Worm (Caenorhabditis elegans) whole organism, L2 larva: ENCODE results near the gene F41B5.12.

Experiments used
- R02D3.7 ChIP-seq: fragments of 150-350 bp; optimal IDR thresholded peaks from 2 replicates; lab custom pipeline; 2014; ENCODE audit warnings: missing biosample characterization, missing genetic modification characterization
- ZK546.5 ChIP-seq: sonication (generic microtip); optimal IDR thresholded peaks from 2 replicates; lab custom pipeline; 2017; ENCODE audit warnings: missing biosample characterization, missing genetic modification characterization
- alr-1 ChIP-seq: fragments of 150-350 bp; optimal IDR thresholded peaks from 2 replicates; lab custom pipeline; 2014; ENCODE audit warnings: missing biosample characterization, missing genetic modification characterization
- ama-1 ChIP-seq: fragments of 150-350 bp; optimal IDR thresholded peaks from 2 replicates; lab custom pipeline; 2018; ENCODE audit warnings: inconsistent platforms
- ceh-16 ChIP-seq: fragments of 150-350 bp; optimal IDR thresholded peaks from 2 replicates; lab custom pipeline; 2014; ENCODE audit warnings: missing biosample characterization, missing genetic modification characterization
- ceh-82 ChIP-seq: fragments of 150-350 bp; optimal IDR thresholded peaks from 2 replicates; lab custom pipeline; 2014; ENCODE audit warnings: missing biosample characterization, missing genetic modification characterization
- crh-2 ChIP-seq: sonication (generic microtip); optimal IDR thresholded peaks from 2 replicates; lab custom pipeline; 2017; ENCODE audit warnings: missing biosample characterization, missing genetic modification characterization
- dmd-4 ChIP-seq: sonication (generic microtip); optimal IDR thresholded peaks from 2 replicates; lab custom pipeline; 2017; ENCODE audit warnings: missing biosample characterization, missing genetic modification characterization
- elt-3 ChIP-seq: sonication (generic microtip); optimal IDR thresholded peaks from 2 replicates; lab custom pipeline; 2017; ENCODE audit warnings: missing biosample characterization, missing genetic modification characterization
- fos-1 ChIP-seq: fragments of 150-350 bp; optimal IDR thresholded peaks from 2 replicates; lab custom pipeline; 2014; ENCODE audit warnings: missing biosample characterization, missing genetic modification characterization
- gmeb-1 ChIP-seq: fragments of 150-350 bp; optimal IDR thresholded peaks from 2 replicates; lab custom pipeline; 2014; ENCODE audit warnings: missing biosample characterization, missing genetic modification characterization
- lin-11 ChIP-seq: fragments of 150-350 bp; sonication (generic microtip); optimal IDR thresholded peaks from 2 replicates; lab custom pipeline; 2014; ENCODE audit warnings: missing biosample characterization, missing genetic modification characterization, inconsistent platforms, mixed read lengths
- lin-13 ChIP-seq: fragments of 150-350 bp; optimal IDR thresholded peaks from 2 replicates; lab custom pipeline; 2014; ENCODE audit warnings: missing biosample characterization, missing genetic modification reagents, missing genetic modification characterization
- lin-39 ChIP-seq: fragments of 150-350 bp; optimal IDR thresholded peaks from 2 replicates; lab custom pipeline; 2014; ENCODE audit warnings: missing biosample characterization, missing genetic modification reagents, missing genetic modification characterization
- lsy-2 ChIP-seq, 2 experiments: fragments of 150-350 bp in 1 of 2; sonication (generic microtip) in 1 of 2; optimal IDR thresholded peaks; 2 replicates each; lab custom pipeline; 2014 to 2017; ENCODE audit warnings: missing biosample characterization in 2 of 2, missing genetic modification characterization in 2 of 2
- mdl-1 ChIP-seq, 2 experiments: fragments of 150-350 bp in 1 of 2; sonication (generic microtip) in 1 of 2; optimal IDR thresholded peaks; 2 replicates each; lab custom pipeline; 2017; ENCODE audit warnings: missing biosample characterization in 2 of 2, missing genetic modification characterization in 2 of 2
- nhr-10 ChIP-seq: sonication (generic microtip); optimal IDR thresholded peaks from 2 replicates; lab custom pipeline; 2017; ENCODE audit warnings: missing biosample characterization, missing genetic modification characterization
- nhr-11 ChIP-seq: fragments of 150-350 bp; optimal IDR thresholded peaks from 2 replicates; lab custom pipeline; 2014; ENCODE audit warnings: missing biosample characterization, missing genetic modification characterization
- nhr-12 ChIP-seq: fragments of 150-350 bp; optimal IDR thresholded peaks from 2 replicates; lab custom pipeline; 2014; ENCODE audit warnings: missing biosample characterization, missing genetic modification characterization
- nhr-129 ChIP-seq: fragments of 150-350 bp; optimal IDR thresholded peaks from 2 replicates; lab custom pipeline; 2014; ENCODE audit warnings: missing biosample characterization, missing genetic modification characterization
- nhr-21 ChIP-seq: fragments of 150-350 bp; optimal IDR thresholded peaks from 2 replicates; lab custom pipeline; 2014; ENCODE audit warnings: missing biosample characterization, missing genetic modification characterization
- nhr-237 ChIP-seq: fragments of 150-350 bp; optimal IDR thresholded peaks from 2 replicates; lab custom pipeline; 2014; ENCODE audit warnings: missing biosample characterization, missing genetic modification characterization
- nhr-77 ChIP-seq: fragments of 150-350 bp; optimal IDR thresholded peaks from 2 replicates; lab custom pipeline; 2014; ENCODE audit warnings: missing biosample characterization, missing genetic modification characterization
- sma-3 ChIP-seq: sonication (generic microtip); optimal IDR thresholded peaks from 2 replicates; lab custom pipeline; 2016; ENCODE audit warnings: missing genetic modification reagents, missing genetic modification characterization, missing compliant biosample characterization
- sma-9 ChIP-seq, 2 experiments: fragments of 150-350 bp in 1 of 2; sonication (generic microtip) in 1 of 2; optimal IDR thresholded peaks; 2 replicates each; lab custom pipeline; 2014 to 2016; ENCODE audit warnings: missing genetic modification characterization in 2 of 2, mild to moderate bottlenecking in 1 of 2, missing biosample characterization in 1 of 2, missing compliant biosample characterization in 1 of 2, missing genetic modification reagents in 1 of 2, moderate library complexity in 1 of 2
- snpc-4 ChIP-seq: fragments of 150-350 bp; optimal IDR thresholded peaks from 2 replicates; lab custom pipeline; 2014; ENCODE audit warnings: missing biosample characterization, missing genetic modification characterization
- unc-39 ChIP-seq: fragments of 150-350 bp; optimal IDR thresholded peaks from 2 replicates; lab custom pipeline; 2014; ENCODE audit warnings: missing biosample characterization, missing genetic modification characterization
- unc-55 ChIP-seq: fragments of 150-350 bp; sonication (generic microtip); optimal IDR thresholded peaks from 3 replicates; lab custom pipeline; 2014; ENCODE audit warnings: missing biosample characterization, missing genetic modification reagents, missing genetic modification characterization
- zag-1 ChIP-seq: fragments of 150-350 bp; optimal IDR thresholded peaks from 2 replicates; lab custom pipeline; 2014; ENCODE audit warnings: missing biosample characterization, missing genetic modification characterization
- ztf-11 ChIP-seq: sonication (generic microtip); optimal IDR thresholded peaks from 2 replicates; lab custom pipeline; 2017; ENCODE audit warnings: missing biosample characterization, missing genetic modification characterization

The F41B5.12 gene

DNA sequence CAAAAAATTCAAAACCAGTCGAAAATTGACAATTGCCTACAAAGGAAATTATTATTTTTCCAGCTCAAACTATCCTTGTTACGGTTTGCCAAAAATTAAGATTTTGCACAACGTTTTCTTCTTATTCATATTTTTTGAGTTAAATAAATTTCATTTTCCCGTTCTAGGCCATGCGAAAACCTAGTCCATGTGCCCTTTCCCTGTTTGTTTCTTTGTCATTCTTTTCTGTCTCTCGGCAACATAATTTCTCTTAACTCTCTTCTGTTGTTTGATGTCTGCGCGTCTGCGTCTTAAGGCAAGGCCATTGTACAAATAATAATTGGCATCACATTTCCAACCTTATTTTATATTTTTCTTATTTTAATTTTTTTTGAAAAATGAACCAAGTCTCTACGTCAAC lies 20.7 kb downstream of the F41B5.12 start, which contains the start of gene nhr-228 (continued):
- TF ChIP-seq fos-1 (peak; percentile 74), elt-3 (tag; lab: Kevin White, UChicago) (no peak), nhr-129 (tag; lab: Kevin White, UChicago) (peak; percentile 41), zag-1 (tag; lab: Kevin White, UChicago) (no peak), nhr-11 (no peak), lsy-2 (tag; optimal IDR thresholded peaks at IDR 0.05; lab: Kevin White, UChicago) (peak in 1 of 2 experiments; percentile 54), unc-55 (peak; percentile 29)

DNA sequence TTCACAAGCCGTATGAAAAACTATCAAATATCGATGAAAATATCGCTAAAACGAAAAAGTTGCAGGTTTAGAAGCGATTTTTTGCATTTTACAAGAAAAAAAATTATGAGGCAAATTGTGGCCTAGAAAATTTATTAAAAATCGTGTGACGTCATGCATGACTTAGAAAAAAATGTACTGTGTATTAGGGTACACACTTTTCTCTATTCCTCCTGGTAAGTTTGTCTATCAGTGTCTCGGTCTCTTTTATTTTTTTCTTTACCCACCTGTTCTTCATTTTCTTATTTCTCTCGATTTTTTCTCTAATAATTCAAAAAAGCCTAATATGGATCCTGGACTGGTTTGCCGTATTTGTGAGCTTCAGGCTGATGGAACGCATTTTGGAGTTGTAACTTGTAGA lies 24.3 kb downstream of the F41B5.12 start, which contains the start of gene nhr-227:
Gene nhr-227, plus strand, starts transcription at position 326 of the 400 bp plus-strand sequence.
- no peak for TF ChIP-seq dmd-4 (tag; lab: Kevin White, UChicago)
- no peak for TF ChIP-seq nhr-12

DNA sequence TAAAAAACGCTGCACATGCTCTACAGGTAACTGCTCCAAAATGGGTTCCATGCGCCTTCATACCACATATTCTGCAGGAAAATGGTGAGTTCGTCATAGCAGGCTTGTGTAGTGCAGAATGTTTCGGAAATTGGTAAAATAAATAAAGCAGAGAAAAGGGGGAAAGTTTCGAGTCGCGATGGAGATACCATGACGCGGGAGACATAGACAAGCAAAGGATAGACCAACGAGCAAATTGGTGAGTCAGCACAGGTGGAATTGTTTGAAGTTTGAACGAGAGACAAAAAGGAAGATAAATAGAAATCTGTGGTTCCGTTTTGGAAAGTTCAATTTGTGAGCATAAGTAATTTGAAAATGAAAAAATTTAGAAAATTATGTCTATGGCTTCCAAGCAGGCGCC lies 29.6 kb downstream of the F41B5.12 start, which contains the start of gene nhr-225:
Gene nhr-225, minus strand, starts transcription at position 146 of the 400 bp plus-strand sequence.
- TF ChIP-seq mdl-1 (tag; optimal IDR thresholded peaks at IDR 0.05; lab: Kevin White, UChicago) (no peak), ceh-82 (no peak), lin-11 (tag; lab: Kevin White, UChicago) (no peak), nhr-10 (tag; lab: Kevin White, UChicago) (no peak), fos-1 (peak; percentile 57), unc-39 (tag; lab: Kevin White, UChicago) (no peak), alr-1 (tag; lab: Kevin White, UChicago) (no peak), snpc-4 (tag; lab: Kevin White, UChicago) (no peak), sma-9 (GFP tag; optimal IDR thresholded peaks at IDR 0.05; lab: Kevin White, UChicago) (peak; percentile 18), sma-9 (tag; optimal IDR thresholded peaks at IDR 0.05; lab: Kevin White, UChicago) (no peak), gmeb-1 (tag; lab: Kevin White, UChicago) (no peak)
- TF ChIP-seq, all 48 proteins: peak for 2

DNA sequence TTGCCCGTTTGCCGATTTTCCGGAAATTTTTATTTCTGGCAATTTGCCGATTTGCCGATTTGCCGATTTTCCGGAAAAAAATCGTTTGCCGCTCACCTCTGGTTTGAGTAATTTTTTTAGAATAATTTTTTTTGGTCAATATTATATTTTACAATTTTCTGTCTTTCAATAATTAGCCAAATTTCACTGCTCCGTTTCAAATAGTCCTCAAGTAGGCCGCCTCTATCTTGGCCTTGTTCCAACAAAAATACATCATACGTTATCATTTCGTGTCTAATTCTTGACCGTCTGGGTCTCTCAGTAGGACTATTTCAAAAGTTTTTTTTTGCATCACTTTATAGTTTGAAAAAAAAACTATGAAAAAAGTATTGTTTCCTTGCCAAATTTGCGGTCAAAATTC lies 31.5 kb downstream of the F41B5.12 start, which contains the start of gene nhr-115:
Gene nhr-115, plus strand, starts transcription at position 301 of the 400 bp plus-strand sequence.
- TF ChIP-seq nhr-237 (tag; lab: Kevin White, UChicago): no peak
- peak; percentile 37 for TF ChIP-seq fos-1
- TF ChIP-seq lin-39 (tag; lab: Kevin White, UChicago): no peak
- TF ChIP-seq, all 48 proteins: peak for 1

DNA sequence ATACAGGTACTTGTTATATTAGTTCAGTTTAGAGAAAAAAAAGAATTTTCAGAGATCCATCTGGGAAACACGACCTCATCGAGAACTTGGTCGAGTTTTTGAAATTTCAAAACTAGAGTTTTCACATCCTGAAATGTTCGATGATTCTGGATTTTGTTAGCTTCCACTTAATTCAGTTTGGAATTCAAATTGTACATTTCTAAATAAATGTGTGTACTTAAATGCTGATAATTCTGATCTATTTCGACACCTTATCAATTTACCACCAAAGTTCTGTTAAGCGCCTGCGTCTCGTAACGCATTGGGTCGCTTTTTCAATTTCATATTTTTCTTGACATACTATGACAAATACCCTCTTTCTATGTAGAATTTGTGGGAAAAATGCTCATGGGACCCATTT lies 33.8 kb downstream of the F41B5.12 start, which contains the start of gene nhr-226:
Gene nhr-226, plus strand, starts transcription at position 301 of the 400 bp plus-strand sequence.
- TF ChIP-seq unc-39 (tag; lab: Kevin White, UChicago) (no peak), ceh-82 (no peak), gmeb-1 (tag; lab: Kevin White, UChicago) (no peak), nhr-10 (tag; lab: Kevin White, UChicago) (no peak), fos-1 (peak; percentile 46), R02D3.7 (tag; lab: Kevin White, UChicago) (no peak), nhr-21 (tag; lab: Kevin White, UChicago) (no peak), nhr-77 (tag; lab: Kevin White, UChicago) (no peak)

DNA sequence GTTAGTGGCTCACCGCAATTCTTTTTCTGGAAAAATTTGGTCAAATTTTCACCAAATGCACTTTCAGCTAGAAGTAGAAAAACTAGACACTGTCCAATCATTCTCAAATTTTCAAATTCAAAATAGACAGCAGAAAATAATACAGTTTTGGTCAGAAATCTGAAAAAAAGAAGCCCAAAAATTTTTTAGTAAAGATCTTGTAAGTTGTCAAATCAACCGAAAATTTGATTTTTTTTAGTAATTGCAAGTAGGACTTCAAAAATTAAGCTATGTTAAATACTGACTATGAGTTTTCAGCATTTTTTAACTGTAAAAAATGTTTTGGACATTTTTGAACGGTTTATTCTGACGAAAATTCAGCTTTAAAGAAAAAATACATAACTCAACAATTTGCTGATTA lies 40.1 kb downstream of the F41B5.12 start, which contains the start of gene Y19D10B.8:
Gene Y19D10B.8, minus strand, starts transcription at position 101 of the 400 bp plus-strand sequence.
- TF ChIP-seq ama-1 (lab: Kevin White, UChicago): no peak
- no peak for TF ChIP-seq gmeb-1 (tag; lab: Kevin White, UChicago)
- no peak for TF ChIP-seq sma-3 (GFP tag; lab: Kevin White, UChicago)
- TF ChIP-seq crh-2 (tag; lab: Kevin White, UChicago): no peak
- no peak for TF ChIP-seq nhr-129 (tag; lab: Kevin White, UChicago)
- TF ChIP-seq ceh-16 (tag; lab: Kevin White, UChicago): no peak
- TF ChIP-seq ZK546.5 (tag; lab: Kevin White, UChicago): no peak
- TF ChIP-seq lin-13 (GFP tag; lab: Kevin White, UChicago): no peak
- TF ChIP-seq ztf-11 (tag; lab: Kevin White, UChicago): no peak
- no peak for TF ChIP-seq ceh-82
- TF ChIP-seq mdl-1 (tag; optimal IDR thresholded peaks at IDR 0.05; lab: Kevin White, UChicago): no peak
- TF ChIP-seq nhr-11: no peak
- TF ChIP-seq, all 48 proteins: peak for 0
